Fruit fly (Drosophila melanogaster) whole organism, embryonic: ENCODE measurements around the gene CG3626.
A peak's percentile ranks its signal among the peaks of the same experiment; 100 is the strongest.

ENCODE experiments used
- Atf-2 ChIP-seq: fragments of 200-800 bp; sonication (Bioruptor generic); optimal IDR thresholded peaks from 2 replicates; lab custom pipeline; 2016; ENCODE audit warnings: missing biosample characterization, missing genetic modification characterization
- CG10543 ChIP-seq: fragments of 200-800 bp; sonication (Bioruptor generic); optimal IDR thresholded peaks from 3 replicates; lab custom pipeline; 2017; ENCODE audit warnings: missing biosample characterization, mild to moderate bottlenecking, missing genetic modification characterization, moderate library complexity
- CG11398 ChIP-seq: fragments of 200-800 bp; sonication (Bioruptor generic); optimal IDR thresholded peaks from 2 replicates; lab custom pipeline; 2016; ENCODE audit warnings: missing biosample characterization, missing genetic modification characterization
- CG11723 ChIP-seq: fragments of 200-800 bp; sonication (Bioruptor generic); optimal IDR thresholded peaks from 2 replicates; lab custom pipeline; 2017; ENCODE audit warnings: missing biosample characterization, mild to moderate bottlenecking, missing genetic modification characterization
- CG12104 ChIP-seq: fragments of 200-800 bp; sonication (Bioruptor generic); optimal IDR thresholded peaks from 3 replicates; lab custom pipeline; 2016; ENCODE audit warnings: missing biosample characterization, missing genetic modification characterization
- CG12299 ChIP-seq: fragments of 200-800 bp; sonication (Bioruptor generic); optimal IDR thresholded peaks from 2 replicates; lab custom pipeline; 2018; ENCODE audit warnings: missing biosample characterization, mild to moderate bottlenecking, missing genetic modification characterization
- CG13123 ChIP-seq: fragments of 200-800 bp; sonication (Bioruptor generic); optimal IDR thresholded peaks from 2 replicates; lab custom pipeline; 2016; ENCODE audit warnings: missing biosample characterization, missing genetic modification characterization
- CG13287 ChIP-seq: fragments of 200-800 bp; sonication (Bioruptor generic); IDR thresholded peaks from 2 replicates; pipeline ENCODE4 v1.3.6; 2022; ENCODE audit warnings: missing biosample characterization, missing genetic modification characterization; ENCODE audit not compliant: partially characterized antibody
- CG14014 ChIP-seq: fragments of 200-800 bp; sonication (Bioruptor generic); IDR thresholded peaks from 2 replicates; pipeline ENCODE4 v1.3.6; 2022; ENCODE audit warnings: missing biosample characterization, missing genetic modification characterization
- CG2202 ChIP-seq: fragments of 200-800 bp; sonication (Bioruptor generic); optimal IDR thresholded peaks from 2 replicates; lab custom pipeline; 2018; ENCODE audit warnings: missing biosample characterization, mild to moderate bottlenecking, missing genetic modification characterization
- CG31388 ChIP-seq: fragments of 200-800 bp; sonication (Bioruptor generic); optimal IDR thresholded peaks from 2 replicates; lab custom pipeline; 2016; ENCODE audit warnings: missing biosample characterization, missing genetic modification characterization
- CG34376 ChIP-seq: fragments of 200-800 bp; sonication (Bioruptor generic); optimal IDR thresholded peaks from 2 replicates; lab custom pipeline; 2018; ENCODE audit warnings: missing biosample characterization, mild to moderate bottlenecking, missing genetic modification characterization
- CG3838 ChIP-seq: fragments of 200-800 bp; sonication (Bioruptor generic); optimal IDR thresholded peaks from 3 replicates; lab custom pipeline; 2016; ENCODE audit warnings: missing biosample characterization, missing genetic modification characterization
- CG3995 ChIP-seq: fragments of 200-800 bp; sonication (Bioruptor generic); optimal IDR thresholded peaks from 3 replicates; lab custom pipeline; 2016; ENCODE audit warnings: missing biosample characterization, missing genetic modification characterization
- CG6175 ChIP-seq: fragments of 200-800 bp; sonication (Bioruptor generic); IDR thresholded peaks from 3 replicates; pipeline ENCODE4 v1.3.6; 2022; ENCODE audit warnings: missing biosample characterization, missing genetic modification characterization
- CG6765 ChIP-seq: fragments of 200-800 bp; sonication (Bioruptor generic); optimal IDR thresholded peaks from 3 replicates; lab custom pipeline; 2017; ENCODE audit warnings: missing biosample characterization, mild to moderate bottlenecking, missing genetic modification characterization
- CG6813 ChIP-seq: fragments of 200-800 bp; sonication (Bioruptor generic); optimal IDR thresholded peaks from 2 replicates; lab custom pipeline; 2017; ENCODE audit warnings: missing biosample characterization, missing genetic modification characterization, mild to moderate bottlenecking, moderate library complexity, missing genetic modification reagents
- CG7786 ChIP-seq: fragments of 200-800 bp; sonication (Bioruptor generic); optimal IDR thresholded peaks from 2 replicates; lab custom pipeline; 2016; ENCODE audit warnings: missing biosample characterization, missing genetic modification characterization
- Chrac-16 ChIP-seq: fragments of 200-800 bp; sonication (Bioruptor generic); optimal IDR thresholded peaks from 3 replicates; lab custom pipeline; 2016; ENCODE audit warnings: missing biosample characterization, missing genetic modification characterization
- Dek ChIP-seq: fragments of 200-800 bp; sonication (Bioruptor generic); optimal IDR thresholded peaks from 3 replicates; lab custom pipeline; 2019; ENCODE audit warnings: missing biosample characterization, mild to moderate bottlenecking, missing genetic modification characterization, moderate library complexity
- Gug ChIP-seq: fragments of 200-800 bp; sonication (Bioruptor generic); IDR thresholded peaks from 4 replicates; pipeline ENCODE4 v1.3.6; 2022; ENCODE audit warnings: missing biosample characterization, missing genetic modification characterization
- HmgD ChIP-seq: fragments of 200-800 bp; sonication (Bioruptor generic); optimal IDR thresholded peaks from 3 replicates; lab custom pipeline; 2016; ENCODE audit warnings: missing biosample characterization, missing genetic modification characterization
- Hr3 ChIP-seq: fragments of 200-800 bp; sonication (Bioruptor generic); optimal IDR thresholded peaks from 3 replicates; lab custom pipeline; 2016; ENCODE audit warnings: missing biosample characterization, missing genetic modification characterization
- Lim3 ChIP-seq: fragments of 200-800 bp; sonication (Bioruptor generic); IDR thresholded peaks from 2 replicates; pipeline ENCODE4 v1.3.6; 2022; ENCODE audit warnings: missing biosample characterization, missing genetic modification characterization
- MESR4 ChIP-seq: fragments of 200-800 bp; sonication (Bioruptor generic); optimal IDR thresholded peaks from 2 replicates; lab custom pipeline; 2018; ENCODE audit warnings: missing biosample characterization, mild to moderate bottlenecking, missing genetic modification characterization, moderate library complexity
- NfI ChIP-seq: fragments of 200-800 bp; sonication (Bioruptor generic); optimal IDR thresholded peaks from 3 replicates; lab custom pipeline; 2018; ENCODE audit warnings: missing biosample characterization, mild to moderate bottlenecking, missing genetic modification characterization, moderate library complexity
- Sox102F ChIP-seq: fragments of 200-800 bp; sonication (Bioruptor generic); optimal IDR thresholded peaks from 2 replicates; lab custom pipeline; 2018; ENCODE audit warnings: missing biosample characterization, mild to moderate bottlenecking, missing genetic modification characterization, moderate library complexity
- Sry-δ ChIP-seq: fragments of 200-800 bp; sonication (Bioruptor generic); optimal IDR thresholded peaks from 2 replicates; lab custom pipeline; 2016; ENCODE audit warnings: missing biosample characterization, missing genetic modification characterization
- TFAM ChIP-seq: fragments of 200-800 bp; sonication (Bioruptor generic); optimal IDR thresholded peaks from 2 replicates; lab custom pipeline; 2017; ENCODE audit warnings: missing biosample characterization, missing genetic modification characterization, inconsistent platforms
- ase ChIP-seq: fragments of 200-800 bp; sonication (Bioruptor generic); IDR thresholded peaks from 3 replicates; pipeline ENCODE4 v1.3.6; 2022; ENCODE audit warnings: missing biosample characterization, missing genetic modification characterization
- bab2 ChIP-seq: fragments of 200-800 bp; sonication (Bioruptor generic); optimal IDR thresholded peaks from 2 replicates; lab custom pipeline; 2016; ENCODE audit warnings: missing biosample characterization, missing genetic modification characterization
- bbx ChIP-seq: fragments of 200-800 bp; sonication (Bioruptor generic); IDR thresholded peaks from 2 replicates; pipeline ENCODE4 v1.3.6; 2022; ENCODE audit warnings: missing biosample characterization, missing genetic modification characterization; ENCODE audit not compliant: partially characterized antibody
- bcd ChIP-seq: fragments of 200-800 bp; sonication (Bioruptor generic); optimal IDR thresholded peaks from 2 replicates; lab custom pipeline; 2017; ENCODE audit warnings: missing biosample characterization, mild to moderate bottlenecking, missing genetic modification characterization
- cad ChIP-seq: fragments of >200 bp; optimal IDR thresholded peaks from 2 replicates; lab custom pipeline; 2017; ENCODE audit warnings: missing biosample characterization, missing genetic modification characterization
- danr ChIP-seq: fragments of 200-800 bp; sonication (Bioruptor generic); IDR thresholded peaks from 2 replicates; pipeline ENCODE4 v1.3.6; 2022; ENCODE audit warnings: missing biosample characterization, missing genetic modification characterization
- exex ChIP-seq: fragments of 200-800 bp; sonication (Bioruptor generic); optimal IDR thresholded peaks from 4 replicates; lab custom pipeline; 2018; ENCODE audit warnings: missing biosample characterization, mild to moderate bottlenecking, missing genetic modification characterization, moderate library complexity
- gem ChIP-seq: fragments of 200-800 bp; sonication (Bioruptor generic); optimal IDR thresholded peaks from 2 replicates; lab custom pipeline; 2019; ENCODE audit warnings: missing biosample characterization, mild to moderate bottlenecking, missing genetic modification characterization, moderate library complexity
- hbn ChIP-seq: fragments of 200-800 bp; sonication (Bioruptor generic); IDR thresholded peaks from 2 replicates; pipeline ENCODE4 v1.3.6; 2022; ENCODE audit warnings: missing biosample characterization, missing genetic modification characterization; ENCODE audit not compliant: partially characterized antibody
- ken ChIP-seq: fragments of 200-800 bp; sonication (Bioruptor generic); IDR thresholded peaks from 3 replicates; pipeline ENCODE4 v1.3.6; 2022; ENCODE audit warnings: missing biosample characterization, missing genetic modification characterization
- nau ChIP-seq: fragments of 200-800 bp; sonication (Bioruptor generic); optimal IDR thresholded peaks from 3 replicates; lab custom pipeline; 2017; ENCODE audit warnings: missing biosample characterization, mild to moderate bottlenecking, missing genetic modification characterization, missing genetic modification reagents
- oc ChIP-seq: fragments of 200-800 bp; sonication (Bioruptor generic); optimal IDR thresholded peaks from 2 replicates; lab custom pipeline; 2018; ENCODE audit warnings: missing biosample characterization, mild to moderate bottlenecking, missing genetic modification characterization, moderate library complexity
- psq ChIP-seq: fragments of 200-800 bp; sonication (Bioruptor generic); optimal IDR thresholded peaks from 2 replicates; lab custom pipeline; 2017; ENCODE audit warnings: missing biosample characterization, missing genetic modification characterization
- pzg ChIP-seq: fragments of 200-800 bp; sonication (Bioruptor generic); optimal IDR thresholded peaks from 3 replicates; lab custom pipeline; 2018; ENCODE audit warnings: missing biosample characterization, mild to moderate bottlenecking, missing genetic modification characterization, moderate library complexity
- salm ChIP-seq: fragments of 200-800 bp; sonication (Bioruptor generic); optimal IDR thresholded peaks from 2 replicates; lab custom pipeline; 2018; ENCODE audit warnings: missing biosample characterization, mild to moderate bottlenecking, missing genetic modification characterization
- sens ChIP-seq: fragments of 200-800 bp; sonication (Bioruptor generic); peaks from one replicate; lab custom pipeline; 2016; ENCODE audit warnings: missing biosample characterization, missing genetic modification characterization
- sens-2 ChIP-seq: fragments of 200-800 bp; sonication (Bioruptor generic); IDR thresholded peaks from 2 replicates; pipeline ENCODE4 v1.3.6; 2022; ENCODE audit warnings: missing biosample characterization, missing genetic modification characterization
- stwl ChIP-seq: fragments of 200-800 bp; sonication (Bioruptor generic); optimal IDR thresholded peaks from 3 replicates; lab custom pipeline; 2018; ENCODE audit warnings: missing biosample characterization, mild to moderate bottlenecking, missing genetic modification characterization, moderate library complexity
- tgo ChIP-seq: fragments of 200-800 bp; sonication (Bioruptor generic); IDR thresholded peaks from 3 replicates; pipeline ENCODE4 v1.3.6; 2022; ENCODE audit warnings: missing biosample characterization, missing genetic modification characterization
- unpg ChIP-seq: fragments of 200-800 bp; sonication (Bioruptor generic); optimal IDR thresholded peaks from 3 replicates; lab custom pipeline; 2018; ENCODE audit warnings: missing biosample characterization, mild to moderate bottlenecking, missing genetic modification characterization, moderate library complexity
- wek ChIP-seq: fragments of 200-800 bp; sonication (Bioruptor generic); optimal IDR thresholded peaks from 3 replicates; lab custom pipeline; 2018; ENCODE audit warnings: missing biosample characterization, mild to moderate bottlenecking, missing genetic modification characterization, moderate library complexity
- zen2 ChIP-seq: fragments of 200-800 bp; sonication (Bioruptor generic); IDR thresholded peaks from 3 replicates; pipeline ENCODE4 v1.3.6; 2022; ENCODE audit warnings: missing biosample characterization, missing genetic modification characterization; ENCODE audit not compliant: partially characterized antibody

The CG3626 gene

dm6 chrX:4324781-4325180 lies 41.4 kb upstream of the CG3626 start (continued):
- peak; percentile 98 for TF ChIP-seq Dek (tag; lab: Kevin White, UChicago)
- TF ChIP-seq zen2, result no peak
- peak; percentile 98 for TF ChIP-seq Sox102F (GFP tag; lab: Kevin White, UChicago)
- peak; percentile 98 for TF ChIP-seq gem (tag; lab: Kevin White, UChicago)
- peak; percentile 99 for TF ChIP-seq sens
- TF ChIP-seq CG34376 (GFP tag; lab: Kevin White, UChicago), result peak; percentile 99
- peak; percentile 58 for TF ChIP-seq CG13287
- peak; percentile 59 for TF ChIP-seq TFAM (GFP tag; lab: Kevin White, UChicago)
- peak; percentile 94 for TF ChIP-seq CG3838
- peak; percentile 99 for TF ChIP-seq ase (GFP tag; lab: Robert Waterston, UW)
- peak; percentile 98 for TF ChIP-seq Chrac-16
- peak; percentile 96 for TF ChIP-seq CG11723 (GFP tag; lab: Kevin White, UChicago)
- peak; percentile 99 for TF ChIP-seq tgo (GFP tag; lab: Robert Waterston, UW)
- peak; percentile 65 for TF ChIP-seq MESR4
- peak; percentile 99 for TF ChIP-seq bab2 (GFP tag; lab: Kevin White, UChicago)
- TF ChIP-seq cad (GFP tag; lab: Kevin White, UChicago), result no peak
- peak; percentile 96 for TF ChIP-seq Lim3 (GFP tag; lab: Robert Waterston, UW)
- peak; percentile 98 for TF ChIP-seq CG6813 (GFP tag; lab: Kevin White, UChicago)
- TF ChIP-seq CG7786 (GFP tag; lab: Kevin White, UChicago), result peak; percentile 99
- peak; percentile 94 for TF ChIP-seq salm (tag; lab: Kevin White, UChicago)
- peak; percentile 89 for TF ChIP-seq CG12104 (GFP tag; lab: Kevin White, UChicago)
- peak; percentile 95 for TF ChIP-seq CG13123 (GFP tag; lab: Kevin White, UChicago)
- peak; percentile 98 for TF ChIP-seq sens-2 (GFP tag; lab: Robert Waterston, UW)
- TF ChIP-seq CG6765 (GFP tag; lab: Kevin White, UChicago), result peak; percentile 96
- TF ChIP-seq wek (GFP tag; lab: Kevin White, UChicago), result peak; percentile 89
- TF ChIP-seq Atf-2 (GFP tag; lab: Kevin White, UChicago), result peak; percentile 97
- peak; percentile 75 for TF ChIP-seq Sry-δ (GFP tag; lab: Kevin White, UChicago)
- peak; percentile 99 for TF ChIP-seq CG14014 (GFP tag; lab: Robert Waterston, UW)
- peak; percentile 99 for TF ChIP-seq ken
- TF ChIP-seq NfI (GFP tag; lab: Kevin White, UChicago), result peak; percentile 99
- peak; percentile 99 for TF ChIP-seq Gug (GFP tag; lab: Robert Waterston, UW)
- peak; percentile 82 for TF ChIP-seq psq (GFP tag; lab: Kevin White, UChicago)
- peak; percentile 96 for TF ChIP-seq nau
- TF ChIP-seq CG12299 (tag; lab: Kevin White, UChicago), result peak; percentile 97
- peak; percentile 97 for TF ChIP-seq Hr3 (GFP tag; lab: Kevin White, UChicago)
- peak; percentile 98 for TF ChIP-seq HmgD (GFP tag; lab: Kevin White, UChicago)
- peak; percentile 42 for TF ChIP-seq pzg
- TF ChIP-seq bbx (GFP tag; lab: Robert Waterston, UW), result no peak
- TF ChIP-seq danr (GFP tag; lab: Robert Waterston, UW), result peak; percentile 98
- TF ChIP-seq CG11398 (GFP tag; lab: Kevin White, UChicago), result peak; percentile 96
- peak; percentile 86 for TF ChIP-seq CG3995 (GFP tag; lab: Kevin White, UChicago)
- peak; percentile 99 for TF ChIP-seq bcd (GFP tag; lab: Kevin White, UChicago)
- peak; percentile 99 for TF ChIP-seq CG10543
- no peak for TF ChIP-seq hbn (GFP tag; lab: Robert Waterston, UW)
- TF ChIP-seq unpg (GFP tag; lab: Kevin White, UChicago), result peak; percentile 98
- TF ChIP-seq CG2202 (tag; lab: Kevin White, UChicago), result peak; percentile 75
- TF ChIP-seq stwl (tag; lab: Kevin White, UChicago), result no peak
- peak; percentile 98 for TF ChIP-seq CG6175 (GFP tag; lab: Robert Waterston, UW)
- TF ChIP-seq exex (tag; lab: Kevin White, UChicago), result peak; percentile 93
- peak; percentile 97 for TF ChIP-seq CG31388 (GFP tag; lab: Kevin White, UChicago)
- TF ChIP-seq oc, result peak; percentile 97
